Worm (Caenorhabditis elegans) whole organism, late embryonic: ENCODE data around the gene C08F1.8.

Experiments used
- ama-1 ChIP-seq: fragments of 150-350 bp; optimal IDR thresholded peaks from 2 replicates; lab custom pipeline; 2014
- ceh-22 ChIP-seq: sonication (generic microtip); optimal IDR thresholded peaks from 2 replicates; lab custom pipeline; 2017; ENCODE audit warnings: missing biosample characterization, missing genetic modification characterization
- pha-4 ChIP-seq: fragments of 150-350 bp; optimal IDR thresholded peaks from 2 replicates; lab custom pipeline; 2018; ENCODE audit warnings: missing biosample characterization, missing genetic modification reagents, missing genetic modification characterization

DNA sequence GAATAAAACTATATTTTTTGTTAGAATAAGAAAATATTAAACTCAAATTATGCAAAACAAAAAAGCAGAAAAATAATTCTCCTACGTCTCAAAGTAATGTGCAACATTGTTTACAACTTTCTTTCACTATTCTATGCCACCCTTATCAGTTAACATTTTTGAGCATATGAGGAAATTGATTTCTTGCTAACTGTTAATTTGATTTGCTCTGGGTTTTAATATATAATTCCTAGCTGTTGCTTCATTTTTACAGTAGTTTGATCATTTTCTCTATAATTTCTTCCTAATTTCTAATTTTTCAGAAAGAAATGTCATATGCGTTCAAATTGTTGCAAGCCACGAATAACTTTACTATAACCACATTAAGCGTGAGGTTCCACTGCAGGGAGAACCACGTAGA is 28.1 kb upstream of the C08F1.8 start, which contains the start of gene T08E11.1:
- no peak for TF ChIP-seq ama-1
- no peak for TF ChIP-seq ceh-22 (tag; lab: Kevin White, UChicago)
- TF ChIP-seq pha-4: no peak
